Fruit fly (Drosophila melanogaster) whole organism, prepupa: ENCODE data around the gene CG9018.

Experiments used
- CG15336 ChIP-seq: fragments of 200-800 bp; sonication (Bioruptor generic); IDR thresholded peaks from 2 replicates; pipeline ENCODE4 v1.3.6; 2022; ENCODE audit warnings: missing biosample characterization, missing genetic modification characterization
- CG6808 ChIP-seq: fragments of 200-800 bp; sonication (Bioruptor generic); optimal IDR thresholded peaks from 3 replicates; lab custom pipeline; 2017; ENCODE audit warnings: missing biosample characterization, missing genetic modification characterization, mild to moderate bottlenecking, moderate library complexity, missing genetic modification reagents

DNA sequence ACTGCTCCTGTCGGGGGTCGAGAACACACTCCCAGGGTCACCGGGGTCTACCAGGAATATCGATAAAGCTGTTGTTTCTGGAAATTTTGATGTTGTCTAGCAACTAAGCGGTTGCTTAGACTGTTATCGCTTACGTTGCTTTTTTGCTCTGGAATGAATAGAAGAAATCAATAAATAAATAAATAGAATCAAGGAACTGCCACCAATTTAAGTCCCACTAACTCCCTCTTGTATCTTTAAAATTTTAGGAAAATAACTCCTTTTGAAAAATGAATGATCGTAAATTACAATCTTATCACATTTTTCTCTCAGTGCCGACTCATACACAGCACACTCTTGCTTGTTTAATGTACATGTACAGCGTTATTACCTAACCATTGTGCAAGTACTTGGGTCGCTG, 24.5 kb downstream of the CG9018 start, which contains the start of gene CG15878:
- no peak for TF ChIP-seq CG15336
- TF ChIP-seq CG6808 (GFP tag; lab: Kevin White, UChicago), result no peak
